Worm (Caenorhabditis elegans): ENCODE measurements around the gene C44C10.5.

- TF ChIP-seq snpc-4 (tag; optimal IDR thresholded peaks at IDR 0.05), result no peak
- TF ChIP-seq unc-62 (GFP tag; optimal IDR thresholded peaks at IDR 0.05), result no peak
- no peak for TF ChIP-seq hmg-11 (tag; optimal IDR thresholded peaks at IDR 0.05)
- no peak for TF ChIP-seq nhr-77 (tag; optimal IDR thresholded peaks at IDR 0.05)
- no peak for TF ChIP-seq elt-2 (tag; optimal IDR thresholded peaks at IDR 0.05)
- no peak for TF ChIP-seq nhr-11 (tag; optimal IDR thresholded peaks at IDR 0.05)
- TF ChIP-seq nfya-1 (tag; optimal IDR thresholded peaks at IDR 0.05; ENCODE audit: insufficient read depth), result no peak
These were observed 14.8 kb upstream of the C44C10.5 start for ce11 chrX:11675573-11675972.

Data from whole organism, L3 larva.